Fruit fly (Drosophila melanogaster): ENCODE results near the gene CG17568.

CG17568 gene

dm6 chr2L:19229059-19229458 is 47.6 kb upstream of the CG17568 start (continued):
- TF ChIP-seq fd3F (GFP tag; optimal IDR thresholded peaks at IDR 0.05) (no peak), CG8089 (GFP tag; optimal IDR thresholded peaks at IDR 0.05) (no peak), fu2 (GFP tag; optimal IDR thresholded peaks at IDR 0.05) (no peak), CG12942 (GFP tag; optimal IDR thresholded peaks at IDR 0.05) (no peak), CG11723 (GFP tag; optimal IDR thresholded peaks at IDR 0.05) (no peak), CG17829 (tag; optimal IDR thresholded peaks at IDR 0.05) (no peak), B-H1 (GFP tag; IDR thresholded peaks at IDR 0.05) (no peak), tin (GFP tag; optimal IDR thresholded peaks at IDR 0.05) (no peak), al (GFP tag; IDR thresholded peaks at IDR 0.05) (no peak), lov (optimal IDR thresholded peaks at IDR 0.05) (no peak), lov (GFP tag; IDR thresholded peaks at IDR 0.05) (no peak), CG1647 (GFP tag; optimal IDR thresholded peaks at IDR 0.05) (no peak), CG17802 (tag; optimal IDR thresholded peaks at IDR 0.05) (no peak), CG3065 (GFP tag; optimal IDR thresholded peaks at IDR 0.05) (no peak), Dbx (GFP tag; IDR thresholded peaks at IDR 0.05) (no peak), Trl (optimal IDR thresholded peaks at IDR 0.05) (no peak), Trl (GFP tag; optimal IDR thresholded peaks at IDR 0.05) (no peak), repo (GFP tag; optimal IDR thresholded peaks at IDR 0.05) (no peak), schlank (tag; optimal IDR thresholded peaks at IDR 0.05) (no peak), ssp (GFP tag; IDR thresholded peaks at IDR 0.05) (no peak), Scr (GFP tag; IDR thresholded peaks at IDR 0.05; ENCODE audit: partially characterized antibody) (no peak), Sry-β (GFP tag; optimal IDR thresholded peaks at IDR 0.05) (no peak), chif (GFP tag; optimal IDR thresholded peaks at IDR 0.05) (peak in 1 of 2 experiments; percentile 17), abd-A (tag; optimal IDR thresholded peaks at IDR 0.05) (no peak), CG3847 (GFP tag; IDR thresholded peaks at IDR 0.05) (no peak), CG2199 (GFP tag; IDR thresholded peaks at IDR 0.05) (no peak), CG10431 (GFP tag; optimal IDR thresholded peaks at IDR 0.05) (no peak), Sox102F (GFP tag; optimal IDR thresholded peaks at IDR 0.05) (no peak), Ravus (GFP tag; IDR thresholded peaks at IDR 0.05) (no peak), cato (GFP tag; optimal IDR thresholded peaks at IDR 0.05; ENCODE audit: borderline replicate concordance) (no peak), ato (GFP tag; IDR thresholded peaks at IDR 0.05; ENCODE audit: partially characterized antibody) (no peak), CG34224 (GFP tag; IDR thresholded peaks at IDR 0.05; ENCODE audit: partially characterized antibody) (no peak), chn (GFP tag; optimal IDR thresholded peaks at IDR 0.05) (no peak), CG5245 (GFP tag; optimal IDR thresholded peaks at IDR 0.05) (no peak), shn (GFP tag; optimal IDR thresholded peaks at IDR 0.05) (no peak), Ssrp (tag; optimal IDR thresholded peaks at IDR 0.05) (no peak), Hr3 (GFP tag; optimal IDR thresholded peaks at IDR 0.05) (no peak), gcm (GFP tag; optimal IDR thresholded peaks at IDR 0.05) (peak; percentile 15), TFAM (GFP tag; optimal IDR thresholded peaks at IDR 0.05) (no peak), ERR (GFP tag; optimal IDR thresholded peaks at IDR 0.05) (no peak), CG17385 (GFP tag; optimal IDR thresholded peaks at IDR 0.05) (no peak), aop (GFP tag; IDR thresholded peaks at IDR 0.05) (no peak), sr (GFP tag; IDR thresholded peaks at IDR 0.05) (no peak), ap (GFP tag; IDR thresholded peaks at IDR 0.05) (no peak), CG31224 (GFP tag; IDR thresholded peaks at IDR 0.05) (no peak), Ets65A (GFP tag) (peak; percentile 84), lola (GFP tag; optimal IDR thresholded peaks at IDR 0.05) (peak in 1 of 3 experiments; percentile 10), danr (GFP tag; IDR thresholded peaks at IDR 0.05) (no peak), CG3838 (GFP tag; optimal IDR thresholded peaks at IDR 0.05) (no peak), CG4707 (GFP tag; optimal IDR thresholded peaks at IDR 0.05) (no peak), Chrac-16 (GFP tag; optimal IDR thresholded peaks at IDR 0.05) (no peak), CG9727 (GFP tag; optimal IDR thresholded peaks at IDR 0.05) (peak; percentile 24), ham (GFP tag; IDR thresholded peaks at IDR 0.05) (no peak)
